Worm (Caenorhabditis elegans) whole organism, early embryonic: Measurements from ENCODE around the gene F47G3.4.

Source experiments
- B0310.2 ChIP-seq: sonication (generic microtip); optimal IDR thresholded peaks from 2 replicates; lab custom pipeline; 2016; ENCODE audit warnings: mild to moderate bottlenecking, missing genetic modification characterization, missing compliant biosample characterization
- F13C5.2 ChIP-seq: sonication (generic microtip); optimal IDR thresholded peaks from 2 replicates; lab custom pipeline; 2017; ENCODE audit warnings: mild to moderate bottlenecking, missing genetic modification characterization, inconsistent platforms, missing compliant biosample characterization
- aly-1 ChIP-seq: sonication (generic microtip); optimal IDR thresholded peaks from 2 replicates; lab custom pipeline; 2016; ENCODE audit warnings: missing genetic modification characterization, missing compliant biosample characterization
- ama-1 ChIP-seq: fragments of 150-350 bp; optimal IDR thresholded peaks from 2 replicates; lab custom pipeline; 2014
- ceh-13 ChIP-seq: fragments of 200-800 bp; sonication (Bioruptor generic); optimal IDR thresholded peaks from 2 replicates; lab custom pipeline; 2018; ENCODE audit warnings: mild to moderate bottlenecking, missing genetic modification characterization, missing compliant biosample characterization
- ceh-36 ChIP-seq: sonication (generic microtip); optimal IDR thresholded peaks from 2 replicates; lab custom pipeline; 2016; ENCODE audit warnings: missing genetic modification characterization, inconsistent platforms, missing compliant biosample characterization
- ets-7 ChIP-seq: sonication (generic microtip); optimal IDR thresholded peaks from 2 replicates; lab custom pipeline; 2016; ENCODE audit warnings: missing genotype, missing genetic modification characterization, missing compliant biosample characterization
- flt-1 ChIP-seq: fragments of 200-800 bp; sonication (Bioruptor generic); IDR thresholded peaks from 2 replicates; pipeline ENCODE4 v1.3.6; 2022; ENCODE audit warnings: missing genetic modification characterization, missing compliant biosample characterization
- hmbx-1 ChIP-seq: sonication (generic microtip); optimal IDR thresholded peaks from 2 replicates; lab custom pipeline; 2016; ENCODE audit warnings: mild to moderate bottlenecking, missing genetic modification characterization, missing compliant biosample characterization
- hmg-4 ChIP-seq: fragments of 200-800 bp; sonication (Bioruptor generic); optimal IDR thresholded peaks from 2 replicates; lab custom pipeline; 2018; ENCODE audit warnings: mild to moderate bottlenecking, missing genetic modification characterization, missing compliant biosample characterization
- hnd-1 ChIP-seq: sonication (generic microtip); optimal IDR thresholded peaks from 2 replicates; lab custom pipeline; 2016; ENCODE audit warnings: missing genetic modification characterization, missing compliant biosample characterization
- pes-1 ChIP-seq: fragments of 200-800 bp; sonication (Bioruptor generic); IDR thresholded peaks from 2 replicates; pipeline ENCODE4 v1.3.6; 2022; ENCODE audit warnings: missing genetic modification reagents, missing genetic modification characterization, missing compliant biosample characterization
- scrt-1 ChIP-seq: fragments of 200-800 bp; sonication (Bioruptor generic); IDR thresholded peaks from 2 replicates; pipeline ENCODE4 v1.3.6; 2022; ENCODE audit warnings: missing genetic modification characterization, missing compliant biosample characterization
- sea-1 ChIP-seq: fragments of 200-800 bp; sonication (Bioruptor generic); conservative IDR thresholded peaks from 2 replicates; pipeline ENCODE4 v1.3.6; 2022; ENCODE audit warnings: missing genetic modification characterization, missing compliant biosample characterization
- tbx-11 ChIP-seq: fragments of 200-800 bp; sonication (Bioruptor generic); IDR thresholded peaks from 2 replicates; pipeline ENCODE4 v1.3.6; 2022; ENCODE audit warnings: missing genetic modification characterization, missing compliant biosample characterization
- tbx-37 ChIP-seq: fragments of 200-800 bp; sonication (Bioruptor generic); conservative IDR thresholded peaks from 2 replicates; pipeline ENCODE4 v1.3.6; 2022; ENCODE audit warnings: missing genetic modification reagents, missing genetic modification characterization, missing compliant biosample characterization
- tra-4 ChIP-seq: sonication (generic microtip); optimal IDR thresholded peaks from 2 replicates; lab custom pipeline; 2017; ENCODE audit warnings: missing genetic modification characterization, missing compliant biosample characterization

The F47G3.4 gene

DNA sequence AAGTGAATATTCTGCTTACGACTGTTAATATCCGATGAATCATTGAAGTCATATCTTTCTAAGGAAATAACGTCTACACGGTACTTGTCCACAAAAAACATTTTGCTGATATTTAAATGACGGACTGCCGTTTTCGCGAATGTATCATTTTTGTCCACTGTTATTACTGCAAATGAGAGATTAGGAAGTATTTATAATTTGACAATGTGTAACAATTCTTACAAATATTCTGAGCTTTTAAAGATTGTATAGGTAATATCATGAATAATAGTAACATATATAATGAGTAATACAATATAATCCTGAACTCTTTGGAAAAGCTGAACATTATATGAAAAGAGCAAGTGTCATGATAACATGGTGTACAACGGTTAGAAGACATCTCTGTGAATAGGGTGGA lies 38.4 kb downstream of the F47G3.4 start, which contains the start of gene glr-7:
Gene glr-7, minus strand, starts transcription at position 101 of the 400 bp plus-strand sequence.
- no peak for TF ChIP-seq aly-1
- TF ChIP-seq hmg-4 (GFP tag; lab: Kevin White, UChicago): no peak
- TF ChIP-seq ceh-13 (GFP tag; lab: Kevin White, UChicago): no peak
- TF ChIP-seq pes-1: no peak

ce11 chrX:2422123-2422522 lies 40.7 kb downstream of the F47G3.4 start:
- TF ChIP-seq ama-1 (lab: Kevin White, UChicago) (no peak), ets-7 (tag; lab: Kevin White, UChicago) (no peak), hnd-1 (tag; lab: Kevin White, UChicago) (no peak), ceh-36 (tag; lab: Kevin White, UChicago) (no peak), ceh-13 (GFP tag; lab: Kevin White, UChicago) (no peak), scrt-1 (GFP tag; lab: Robert Waterston, UW) (no peak)

DNA sequence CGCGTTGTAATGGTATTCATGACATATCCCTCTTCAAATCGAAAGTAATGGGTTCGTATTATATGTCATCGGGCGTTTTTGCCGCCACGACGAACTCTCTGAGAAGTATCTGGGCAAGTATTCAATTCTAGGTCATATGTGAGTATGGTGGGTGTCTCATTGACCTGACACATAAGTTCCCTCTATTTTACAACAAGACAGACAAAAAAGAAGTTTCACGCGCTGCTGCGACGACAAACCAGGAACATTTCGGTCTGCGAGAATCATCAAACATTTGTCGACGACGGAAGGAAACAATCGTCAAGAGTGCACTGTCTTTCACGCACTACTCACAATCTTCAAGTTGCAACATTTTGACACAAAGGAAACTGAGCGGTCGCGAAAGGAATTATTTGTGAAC lies 43.9 kb downstream of the F47G3.4 start:
- TF ChIP-seq aly-1: no peak
- TF ChIP-seq ceh-36 (tag; lab: Kevin White, UChicago): no peak
- TF ChIP-seq hmg-4 (GFP tag; lab: Kevin White, UChicago): no peak
- no peak for TF ChIP-seq hnd-1 (tag; lab: Kevin White, UChicago)
- TF ChIP-seq flt-1: no peak
- no peak for TF ChIP-seq ceh-13 (GFP tag; lab: Kevin White, UChicago)
- TF ChIP-seq pes-1: no peak
- no peak for TF ChIP-seq scrt-1 (GFP tag; lab: Robert Waterston, UW)
- no peak for TF ChIP-seq B0310.2

DNA sequence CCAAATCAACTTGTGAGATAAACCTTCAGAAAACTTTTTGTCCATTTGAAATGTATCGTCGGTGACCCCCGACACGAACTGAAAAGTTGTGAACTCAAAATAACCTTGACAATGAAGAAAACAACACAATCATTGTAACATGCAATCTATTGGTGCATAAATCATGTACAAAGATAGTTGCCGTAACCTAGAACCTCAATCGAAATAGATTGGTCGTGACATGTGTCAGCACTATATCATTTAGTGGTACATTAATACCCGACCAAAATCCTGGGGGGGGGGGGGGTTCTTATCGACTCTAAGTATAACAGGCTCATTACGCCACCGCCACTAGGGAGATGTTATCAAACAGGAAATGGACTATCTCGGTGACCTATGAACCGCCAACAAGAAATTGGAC lies 45.5 kb downstream of the F47G3.4 start:
- TF ChIP-seq scrt-1 (GFP tag; lab: Robert Waterston, UW) (no peak), tbx-37 (GFP tag; lab: Robert Waterston, UW) (no peak), ceh-13 (GFP tag; lab: Kevin White, UChicago) (no peak), tra-4 (tag; lab: Kevin White, UChicago) (no peak), flt-1 (no peak), pes-1 (no peak), hnd-1 (tag; lab: Kevin White, UChicago) (no peak), hmg-4 (GFP tag; lab: Kevin White, UChicago) (no peak), ets-7 (tag; lab: Kevin White, UChicago) (no peak), hmbx-1 (tag; lab: Kevin White, UChicago) (no peak), aly-1 (no peak), B0310.2 (no peak), ama-1 (lab: Kevin White, UChicago) (no peak), sea-1 (no peak), F13C5.2 (tag; lab: Kevin White, UChicago) (no peak), ceh-36 (tag; lab: Kevin White, UChicago) (no peak), tbx-11 (no peak)

DNA sequence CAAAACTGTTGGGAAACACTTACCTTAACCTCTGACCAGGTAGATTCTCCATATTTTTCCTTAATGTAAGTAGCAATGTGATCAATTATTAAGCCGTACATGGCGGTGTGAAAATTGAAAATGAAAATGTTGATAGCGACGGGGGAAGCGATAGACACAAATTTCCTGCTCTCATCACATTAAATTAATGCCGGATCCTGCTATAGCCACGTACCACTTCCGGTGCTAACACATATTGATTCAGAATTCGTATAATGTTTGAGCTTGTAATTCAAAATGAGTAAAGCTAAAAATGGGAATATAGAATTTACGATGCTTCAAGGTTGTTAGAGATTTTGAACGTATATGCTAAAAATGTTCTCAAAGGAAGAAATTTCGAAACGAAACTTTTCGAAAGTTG lies 46.0 kb downstream of the F47G3.4 start, which contains the start of gene gcy-31:
Gene gcy-31, minus strand, starts transcription at position 101 of the 400 bp plus-strand sequence.
- no peak for TF ChIP-seq hnd-1 (tag; lab: Kevin White, UChicago)
- no peak for TF ChIP-seq ets-7 (tag; lab: Kevin White, UChicago)
- no peak for TF ChIP-seq aly-1
- no peak for TF ChIP-seq pes-1
- no peak for TF ChIP-seq hmbx-1 (tag; lab: Kevin White, UChicago)
- no peak for TF ChIP-seq tbx-37 (GFP tag; lab: Robert Waterston, UW)
- no peak for TF ChIP-seq sea-1
- no peak for TF ChIP-seq hmg-4 (GFP tag; lab: Kevin White, UChicago)
- no peak for TF ChIP-seq B0310.2
- TF ChIP-seq scrt-1 (GFP tag; lab: Robert Waterston, UW): no peak
- TF ChIP-seq ama-1 (lab: Kevin White, UChicago): no peak
- no peak for TF ChIP-seq F13C5.2 (tag; lab: Kevin White, UChicago)
- no peak for TF ChIP-seq ceh-36 (tag; lab: Kevin White, UChicago)

DNA sequence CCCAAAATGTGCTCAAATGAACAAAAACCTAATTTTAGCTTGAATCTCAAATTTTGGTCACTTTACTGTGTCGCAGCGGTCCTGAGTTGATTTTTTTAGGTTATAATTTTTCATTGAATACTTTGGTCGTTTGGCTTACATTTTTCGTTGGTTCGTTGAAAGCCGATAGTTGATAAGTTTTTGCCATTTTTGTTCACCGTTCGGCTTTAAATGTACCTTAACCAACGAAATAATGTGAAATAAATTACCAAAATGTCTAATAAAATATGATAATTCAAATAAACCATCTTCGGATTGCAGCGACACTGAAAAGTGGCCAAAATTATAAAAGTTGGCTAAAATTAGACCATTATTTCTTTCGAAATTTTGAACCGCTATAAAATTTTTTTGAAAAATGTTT lies 48.9 kb downstream of the F47G3.4 start:
- TF ChIP-seq tbx-11: no peak
